Fruit fly (Drosophila melanogaster) ovary, adult (tissue): ENCODE data around the gene aos.

ENCODE experiments used
- CG17801 ChIP-seq: fragments of 200-800 bp; optimal IDR thresholded peaks from 2 replicates; lab custom pipeline; 2019; ENCODE audit warnings: missing biosample characterization, mild to moderate bottlenecking, missing genetic modification characterization, moderate library complexity; ENCODE audit not compliant: partially characterized antibody

aos gene

DNA sequence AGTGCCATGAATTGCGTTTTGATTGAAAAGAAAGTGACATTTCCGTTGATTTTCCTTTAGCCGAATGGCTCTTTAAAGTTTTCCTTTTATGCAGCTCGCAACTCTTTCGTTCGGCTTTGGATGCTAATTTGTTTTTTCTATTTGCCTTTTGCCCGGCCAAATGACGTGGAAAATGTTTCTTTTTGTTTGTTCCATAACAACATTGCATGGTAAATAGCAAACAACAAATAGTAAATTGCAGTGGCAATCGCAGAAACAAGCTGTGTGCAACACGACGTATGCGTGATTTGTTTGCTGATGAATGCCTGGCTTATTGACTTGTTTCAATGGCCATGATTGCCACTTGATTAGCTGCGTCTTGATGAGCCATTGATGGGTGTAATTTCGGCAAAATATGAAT lies 54.0 kb downstream of the aos start:
- TF ChIP-seq CG17801 (GFP tag; lab: Kevin White, UChicago), result no peak
